Worm (Caenorhabditis elegans): Measurements from ENCODE around the gene B0416.11.

- no peak for TF ChIP-seq dao-5 (tag; optimal IDR thresholded peaks at IDR 0.05)
- no peak for TF ChIP-seq him-1 (tag; optimal IDR thresholded peaks at IDR 0.05)
Observed at ce11 chrX:9248083-9248805, 34.7 kb downstream of the B0416.11 start.
